Worm (Caenorhabditis elegans) whole organism, L4 larva: Measurements from ENCODE around the gene Y15E3A.3.

Source experiments
- F37D6.2 ChIP-seq: sonication (generic microtip); optimal IDR thresholded peaks from 2 replicates; lab custom pipeline; 2016; ENCODE audit warnings: mild to moderate bottlenecking, missing genetic modification characterization, missing compliant biosample characterization
- ama-1 ChIP-seq: fragments of 150-350 bp; optimal IDR thresholded peaks from 2 replicates; lab custom pipeline; 2014; ENCODE audit warnings: inconsistent platforms, mixed read lengths
- ceh-62 ChIP-seq: sonication (generic microtip); optimal IDR thresholded peaks from 2 replicates; lab custom pipeline; 2017; ENCODE audit warnings: missing biosample characterization, missing genetic modification characterization
- dve-1 ChIP-seq: sonication (generic microtip); optimal IDR thresholded peaks from 2 replicates; lab custom pipeline; 2017; ENCODE audit warnings: antibody characterized with exemption, mild to moderate bottlenecking, missing genetic modification characterization, missing compliant biosample characterization; ENCODE audit not compliant: insufficient read depth
- fkh-10 ChIP-seq: fragments of 150-350 bp; optimal IDR thresholded peaks from 2 replicates; lab custom pipeline; 2014; ENCODE audit warnings: missing biosample characterization, missing genetic modification reagents, missing genetic modification characterization
- gei-8 ChIP-seq: fragments of 200-800 bp; sonication (Bioruptor generic); optimal IDR thresholded peaks from 2 replicates; lab custom pipeline; 2018; ENCODE audit warnings: mild to moderate bottlenecking, missing genetic modification characterization, missing compliant biosample characterization
- hif-1 ChIP-seq, 2 experiments: sonication (generic microtip); optimal IDR thresholded peaks; 2 replicates each; lab custom pipeline; 2016 to 2017; ENCODE audit warnings: missing compliant biosample characterization in 2 of 2, missing genetic modification characterization in 2 of 2, missing genetic modification reagents in 2 of 2, missing genotype in 2 of 2, mild to moderate bottlenecking in 1 of 2
- nhr-25 ChIP-seq: sonication (generic microtip); optimal IDR thresholded peaks from 2 replicates; lab custom pipeline; 2017; ENCODE audit warnings: missing genetic modification characterization, mild to moderate bottlenecking, missing compliant biosample characterization, antibody characterized with exemption, moderate library complexity, borderline replicate concordance; ENCODE audit not compliant: insufficient read depth

DNA sequence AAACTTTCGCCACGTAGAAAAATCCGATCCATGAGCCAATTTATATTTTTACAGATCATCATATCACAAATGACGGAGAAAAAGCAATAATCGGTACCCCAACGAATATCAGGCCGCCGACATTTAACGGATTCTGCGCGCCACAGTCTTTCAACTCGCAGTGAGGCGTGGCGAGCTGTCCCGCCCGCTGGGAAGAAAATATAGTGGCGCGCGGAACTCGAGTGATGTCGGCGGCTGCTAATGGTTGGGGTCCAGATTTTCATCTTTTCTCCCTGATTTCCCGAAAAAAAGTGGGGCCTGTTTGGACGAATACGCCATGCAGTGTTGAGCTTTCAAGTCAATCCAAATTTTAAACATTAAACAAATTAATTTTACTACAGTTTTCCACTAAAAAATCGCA lies 47.0 kb downstream of the Y15E3A.3 start:
- TF ChIP-seq ceh-62 (tag; lab: Kevin White, UChicago) (no peak), ama-1 (lab: Kevin White, UChicago) (no peak), gei-8 (GFP tag; lab: Kevin White, UChicago) (no peak), fkh-10 (no peak), nhr-25 (no peak), hif-1 (tag; optimal IDR thresholded peaks at IDR 0.05; lab: Kevin White, UChicago) (no peak), F37D6.2 (tag; lab: Kevin White, UChicago) (no peak), dve-1 (no peak)
